Worm (Caenorhabditis elegans) whole organism, early embryonic: ENCODE data around the gene pgp-11.

ENCODE experiments used
- ama-1 ChIP-seq: fragments of 150-350 bp; optimal IDR thresholded peaks from 2 replicates; lab custom pipeline; 2014
- ceh-36 ChIP-seq: sonication (generic microtip); optimal IDR thresholded peaks from 2 replicates; lab custom pipeline; 2016; ENCODE audit warnings: missing genetic modification characterization, inconsistent platforms, missing compliant biosample characterization
- ets-7 ChIP-seq: sonication (generic microtip); optimal IDR thresholded peaks from 2 replicates; lab custom pipeline; 2016; ENCODE audit warnings: missing genotype, missing genetic modification characterization, missing compliant biosample characterization
- flt-1 ChIP-seq: fragments of 200-800 bp; sonication (Bioruptor generic); IDR thresholded peaks from 2 replicates; pipeline ENCODE4 v1.3.6; 2022; ENCODE audit warnings: missing genetic modification characterization, missing compliant biosample characterization
- hmbx-1 ChIP-seq: sonication (generic microtip); optimal IDR thresholded peaks from 2 replicates; lab custom pipeline; 2016; ENCODE audit warnings: mild to moderate bottlenecking, missing genetic modification characterization, missing compliant biosample characterization
- hnd-1 ChIP-seq: sonication (generic microtip); optimal IDR thresholded peaks from 2 replicates; lab custom pipeline; 2016; ENCODE audit warnings: missing genetic modification characterization, missing compliant biosample characterization
- pes-1 ChIP-seq: fragments of 200-800 bp; sonication (Bioruptor generic); IDR thresholded peaks from 2 replicates; pipeline ENCODE4 v1.3.6; 2022; ENCODE audit warnings: missing genetic modification reagents, missing genetic modification characterization, missing compliant biosample characterization
- sea-1 ChIP-seq: fragments of 200-800 bp; sonication (Bioruptor generic); conservative IDR thresholded peaks from 2 replicates; pipeline ENCODE4 v1.3.6; 2022; ENCODE audit warnings: missing genetic modification characterization, missing compliant biosample characterization
- tbx-11 ChIP-seq: fragments of 200-800 bp; sonication (Bioruptor generic); IDR thresholded peaks from 2 replicates; pipeline ENCODE4 v1.3.6; 2022; ENCODE audit warnings: missing genetic modification characterization, missing compliant biosample characterization
- tbx-37 ChIP-seq: fragments of 200-800 bp; sonication (Bioruptor generic); conservative IDR thresholded peaks from 2 replicates; pipeline ENCODE4 v1.3.6; 2022; ENCODE audit warnings: missing genetic modification reagents, missing genetic modification characterization, missing compliant biosample characterization
- tra-4 ChIP-seq: sonication (generic microtip); optimal IDR thresholded peaks from 2 replicates; lab custom pipeline; 2017; ENCODE audit warnings: missing genetic modification characterization, missing compliant biosample characterization

DNA sequence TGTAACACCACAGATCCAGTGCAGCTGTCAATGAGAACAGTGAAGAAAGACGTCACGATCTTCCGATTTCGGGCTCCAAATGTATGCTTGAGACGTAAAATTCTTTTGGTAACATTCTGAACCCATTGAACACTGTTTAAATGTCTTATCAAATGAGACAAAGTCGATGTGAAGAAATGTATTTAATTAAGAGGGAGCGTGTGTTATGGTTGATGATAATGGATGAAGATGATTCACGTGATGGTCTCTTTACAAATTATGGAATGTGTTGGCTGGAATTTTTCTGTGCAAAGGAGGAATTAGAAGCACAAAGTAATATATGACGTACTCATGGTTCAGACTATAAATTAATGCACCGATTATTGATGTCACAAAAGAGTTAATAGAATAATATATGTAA lies 2.9 kb upstream of the pgp-11 start:
- TF ChIP-seq hmbx-1 (tag; lab: Kevin White, UChicago) (no peak), tbx-11 (GFP tag; lab: Robert Waterston, UW) (no peak), ets-7 (tag; lab: Kevin White, UChicago) (no peak), sea-1 (no peak), ama-1 (lab: Kevin White, UChicago) (no peak), hnd-1 (tag; lab: Kevin White, UChicago) (no peak), tbx-37 (GFP tag; lab: Robert Waterston, UW) (no peak), flt-1 (GFP tag; lab: Robert Waterston, UW) (no peak), tra-4 (tag; lab: Kevin White, UChicago) (no peak), ceh-36 (tag; lab: Kevin White, UChicago) (no peak), pes-1 (GFP tag; lab: Robert Waterston, UW) (no peak)
